Fruit fly (Drosophila melanogaster) whole organism, prepupa: ENCODE data around the gene Lrrk.

ENCODE experiments used
- CG11294 ChIP-seq: fragments of 200-800 bp; sonication (Bioruptor generic); IDR thresholded peaks from 2 replicates; pipeline ENCODE4 v1.3.6; 2022; ENCODE audit warnings: missing biosample characterization, missing genetic modification characterization
- CG11902 ChIP-seq: fragments of 200-800 bp; sonication (Bioruptor generic); optimal IDR thresholded peaks from 3 replicates; lab custom pipeline; 2016; ENCODE audit warnings: missing biosample characterization, missing genetic modification characterization
- CG16779 ChIP-seq: fragments of 200-800 bp; sonication (Bioruptor generic); optimal IDR thresholded peaks from 3 replicates; lab custom pipeline; 2017; ENCODE audit warnings: missing biosample characterization, mild to moderate bottlenecking, missing genetic modification characterization
- CG32006 ChIP-seq: fragments of 200-800 bp; sonication (Bioruptor generic); optimal IDR thresholded peaks from 3 replicates; lab custom pipeline; 2017; ENCODE audit warnings: missing biosample characterization, mild to moderate bottlenecking, missing genetic modification characterization
- CG3919 ChIP-seq: fragments of 200-800 bp; sonication (Bioruptor generic); optimal IDR thresholded peaks from 3 replicates; lab custom pipeline; 2016; ENCODE audit warnings: missing biosample characterization, missing genetic modification characterization
- CG6792 ChIP-seq: fragments of 200-800 bp; sonication (Bioruptor generic); optimal IDR thresholded peaks from 3 replicates; lab custom pipeline; 2016; ENCODE audit warnings: missing biosample characterization, missing genetic modification characterization
- Eip78C ChIP-seq: fragments of 200-800 bp; sonication (Bioruptor generic); peaks from one replicate; lab custom pipeline; 2016; ENCODE audit warnings: missing biosample characterization, missing genetic modification characterization
- Ets96B ChIP-seq: fragments of 200-800 bp; optimal IDR thresholded peaks from 2 replicates; lab custom pipeline; 2019; ENCODE audit warnings: missing biosample characterization, mild to moderate bottlenecking, missing genetic modification characterization, moderate library complexity
- Gug ChIP-seq: fragments of 200-800 bp; sonication (Bioruptor generic); IDR thresholded peaks from 2 replicates; pipeline ENCODE4 v1.3.6; 2022; ENCODE audit warnings: missing biosample characterization, missing genetic modification characterization
- acj6 ChIP-seq: fragments of 200-800 bp; sonication (Bioruptor generic); optimal IDR thresholded peaks from 3 replicates; lab custom pipeline; 2016; ENCODE audit warnings: missing biosample characterization, missing genetic modification characterization
- dsx ChIP-seq: fragments of 200-800 bp; optimal IDR thresholded peaks from 3 replicates; lab custom pipeline; 2019; ENCODE audit warnings: missing biosample characterization, mild to moderate bottlenecking, missing genetic modification characterization, moderate library complexity; ENCODE audit not compliant: poor library complexity, severe bottlenecking
- eg ChIP-seq: fragments of 200-800 bp; sonication (Bioruptor generic); IDR thresholded peaks from 3 replicates; pipeline ENCODE4 v1.3.6; 2022; ENCODE audit warnings: missing biosample characterization, missing genetic modification characterization

- no peak for TF ChIP-seq Ets96B (tag; lab: Kevin White, UChicago)
- TF ChIP-seq CG11902: no peak
- TF ChIP-seq Eip78C (GFP tag; lab: Kevin White, UChicago): no peak
- TF ChIP-seq CG16779 (tag; lab: Kevin White, UChicago): no peak
- TF ChIP-seq acj6 (GFP tag; lab: Kevin White, UChicago): no peak
- TF ChIP-seq CG3919 (GFP tag; lab: Kevin White, UChicago): no peak
- no peak for TF ChIP-seq CG32006
- TF ChIP-seq eg: no peak
- no peak for TF ChIP-seq CG11294
- no peak for TF ChIP-seq dsx
- TF ChIP-seq CG6792 (GFP tag; lab: Kevin White, UChicago): no peak
- no peak for TF ChIP-seq Gug (GFP tag; lab: Robert Waterston, UW)
Measured at dm6 chr3R:20659804-20660203, 24.5 kb downstream of the Lrrk start, which contains the start of gene Nep4.
